Fruit fly (Drosophila melanogaster): Measurements from ENCODE around the gene CG6048.

The CG6048 gene

dm6 chrX:5980883-5981282, 28.5 kb downstream of the CG6048 start:
- TF ChIP-seq rgr (GFP tag; optimal IDR thresholded peaks at IDR 0.05): peak; percentile 92
- no peak for TF ChIP-seq Hr83 (GFP tag; optimal IDR thresholded peaks at IDR 0.05; ENCODE audit: poor library complexity, severe bottlenecking)
- peak; percentile 91 for TF ChIP-seq fru (GFP tag; optimal IDR thresholded peaks at IDR 0.05)
- TF ChIP-seq Jra (GFP tag; optimal IDR thresholded peaks at IDR 0.05): peak; percentile 81
- TF ChIP-seq br (GFP tag; optimal IDR thresholded peaks at IDR 0.05): peak; percentile 89
- peak; percentile 68 for TF ChIP-seq CG32264 (GFP tag; optimal IDR thresholded peaks at IDR 0.05)
- TF ChIP-seq jim (GFP tag; optimal IDR thresholded peaks at IDR 0.05): no peak
- TF ChIP-seq usp (GFP tag; optimal IDR thresholded peaks at IDR 0.05): no peak
- TF ChIP-seq Hnf4 (GFP tag; optimal IDR thresholded peaks at IDR 0.05): peak; percentile 96
- TF ChIP-seq h (GFP tag; optimal IDR thresholded peaks at IDR 0.05): peak; percentile 94
- TF ChIP-seq CG9705 (GFP tag; optimal IDR thresholded peaks at IDR 0.05): peak; percentile 60
- peak; percentile 89 for TF ChIP-seq CrebA (GFP tag; optimal IDR thresholded peaks at IDR 0.05; ENCODE audit: borderline replicate concordance)
- TF ChIP-seq N (GFP tag; optimal IDR thresholded peaks at IDR 0.05): no peak
- TF ChIP-seq ey (GFP tag; optimal IDR thresholded peaks at IDR 0.05): peak; percentile 92
- peak; percentile 2 for TF ChIP-seq sv (GFP tag; optimal IDR thresholded peaks at IDR 0.05)
- peak in 1 of 2 experiments; percentile 94 for TF ChIP-seq foxo (GFP tag; optimal IDR thresholded peaks at IDR 0.05)
- TF ChIP-seq sage (GFP tag; optimal IDR thresholded peaks at IDR 0.05): peak; percentile 61
- peak; percentile 89 for TF ChIP-seq Sp1 (GFP tag; optimal IDR thresholded peaks at IDR 0.05)
- TF ChIP-seq tai (GFP tag; optimal IDR thresholded peaks at IDR 0.05): no peak
- TF ChIP-seq dmrt93B (GFP tag; optimal IDR thresholded peaks at IDR 0.05): peak; percentile 90
- peak; percentile 83 for TF ChIP-seq psq (GFP tag; optimal IDR thresholded peaks at IDR 0.05)
- no peak for TF ChIP-seq dl (GFP tag; optimal IDR thresholded peaks at IDR 0.05; ENCODE audit: insufficient read depth in 1 of 2, partially characterized antibody in 2 of 2)
- peak; percentile 66 for TF ChIP-seq woc (GFP tag; optimal IDR thresholded peaks at IDR 0.05)
- TF ChIP-seq Hr78 (GFP tag; optimal IDR thresholded peaks at IDR 0.05): no peak
- TF ChIP-seq Dif (GFP tag; optimal IDR thresholded peaks at IDR 0.05; ENCODE audit: partially characterized antibody): no peak
- TF ChIP-seq OdsH (GFP tag; optimal IDR thresholded peaks at IDR 0.05): peak; percentile 90
- TF ChIP-seq brk (GFP tag; optimal IDR thresholded peaks at IDR 0.05): peak; percentile 75
- peak; percentile 91 for TF ChIP-seq HLH106 (tag; optimal IDR thresholded peaks at IDR 0.05)
- peak; percentile 66 for TF ChIP-seq GATAd (GFP tag; optimal IDR thresholded peaks at IDR 0.05)
- TF ChIP-seq Mio (GFP tag; optimal IDR thresholded peaks at IDR 0.05): peak; percentile 68
- peak; percentile 73 for TF ChIP-seq Rel (GFP tag; optimal IDR thresholded peaks at IDR 0.05)
- TF ChIP-seq Rel (tag; optimal IDR thresholded peaks at IDR 0.05): peak; percentile 71

dm6 chrX:5981410-5981809, 29.0 kb downstream of the CG6048 start:
- TF ChIP-seq lola (GFP tag; optimal IDR thresholded peaks at IDR 0.05): no peak
- TF ChIP-seq h (GFP tag; optimal IDR thresholded peaks at IDR 0.05): no peak
- no peak for TF ChIP-seq CG32264 (GFP tag; optimal IDR thresholded peaks at IDR 0.05)
- no peak for TF ChIP-seq Hr78 (GFP tag; optimal IDR thresholded peaks at IDR 0.05)
- no peak for TF ChIP-seq Dif (GFP tag; optimal IDR thresholded peaks at IDR 0.05; ENCODE audit: partially characterized antibody)
- TF ChIP-seq N (GFP tag; optimal IDR thresholded peaks at IDR 0.05): no peak
- no peak for TF ChIP-seq CrebA (GFP tag; optimal IDR thresholded peaks at IDR 0.05; ENCODE audit: borderline replicate concordance)
- TF ChIP-seq br (GFP tag; optimal IDR thresholded peaks at IDR 0.05): no peak
- TF ChIP-seq fru (GFP tag; optimal IDR thresholded peaks at IDR 0.05): no peak
- TF ChIP-seq Vsx2 (GFP tag; optimal IDR thresholded peaks at IDR 0.05; ENCODE audit: partially characterized antibody): no peak
- no peak for TF ChIP-seq woc (GFP tag; optimal IDR thresholded peaks at IDR 0.05)
- TF ChIP-seq jim (GFP tag; optimal IDR thresholded peaks at IDR 0.05): no peak
- TF ChIP-seq foxo (GFP tag; optimal IDR thresholded peaks at IDR 0.05): no peak
- TF ChIP-seq dsf (GFP tag; optimal IDR thresholded peaks at IDR 0.05; ENCODE audit: borderline replicate concordance): no peak
- no peak for TF ChIP-seq sage (GFP tag; optimal IDR thresholded peaks at IDR 0.05)
- no peak for TF ChIP-seq CG9705 (GFP tag; optimal IDR thresholded peaks at IDR 0.05)

- no peak for TF ChIP-seq sv (GFP tag; optimal IDR thresholded peaks at IDR 0.05)
- TF ChIP-seq lola (GFP tag; optimal IDR thresholded peaks at IDR 0.05): no peak
- no peak for TF ChIP-seq CG9705 (GFP tag; optimal IDR thresholded peaks at IDR 0.05)
- no peak for TF ChIP-seq Abd-B (GFP tag; optimal IDR thresholded peaks at IDR 0.05)
- no peak for TF ChIP-seq Hr78 (GFP tag; optimal IDR thresholded peaks at IDR 0.05)
- TF ChIP-seq Rel (GFP tag; optimal IDR thresholded peaks at IDR 0.05): no peak
- TF ChIP-seq Rel (tag; optimal IDR thresholded peaks at IDR 0.05): no peak
Measured at dm6 chrX:5983390-5983789, 31.0 kb downstream of the CG6048 start.

All from whole organism, wandering third instar larva.